Worm (Caenorhabditis elegans) whole organism, L4/young adult: ENCODE data around the gene mvk-1.

Experiments used
- W03F9.2 ChIP-seq: fragments of 150-350 bp; optimal IDR thresholded peaks from 2 replicates; lab custom pipeline; 2014; ENCODE audit warnings: missing biosample characterization, missing genetic modification characterization
- dao-5 ChIP-seq: sonication (generic microtip); optimal IDR thresholded peaks from 2 replicates; lab custom pipeline; 2016; ENCODE audit warnings: missing genotype, missing genetic modification characterization, moderate library complexity, missing compliant biosample characterization

DNA sequence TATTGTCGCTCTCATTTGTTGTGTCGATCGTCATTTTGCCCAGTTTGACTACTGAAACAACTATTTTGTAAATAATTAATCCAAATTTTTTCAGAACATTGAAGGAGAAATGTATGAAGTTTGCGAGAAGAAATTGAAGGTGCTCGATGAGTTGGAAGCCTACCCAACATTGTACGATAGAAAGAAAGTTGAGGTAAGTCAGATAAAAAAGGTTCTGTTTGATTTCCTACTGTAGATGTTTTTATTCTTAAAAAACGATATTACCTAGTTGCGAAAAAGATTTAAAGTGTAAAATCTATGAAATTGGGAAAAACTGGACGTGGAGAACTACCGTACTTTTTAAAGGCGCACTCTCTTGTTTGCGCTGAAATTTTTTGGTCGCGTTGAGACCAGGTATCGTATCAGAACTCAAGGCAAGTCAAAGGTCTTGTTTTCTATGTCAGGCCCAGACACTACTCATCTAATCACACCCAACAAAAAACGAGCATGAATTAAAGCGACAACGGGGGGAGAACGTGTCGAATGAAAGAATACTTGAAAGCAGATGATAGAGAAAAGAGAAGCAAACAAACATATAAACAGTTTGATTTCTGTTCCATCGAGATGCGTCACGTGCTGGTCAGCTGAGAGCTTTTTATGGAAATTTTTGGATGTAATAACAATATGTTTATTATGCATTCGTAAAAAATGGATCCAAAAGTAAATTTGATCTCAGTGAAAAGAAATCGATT lies 32.6 kb upstream of the mvk-1 start, which contains the start of gene efk-1:
- TF ChIP-seq dao-5 (tag; lab: Kevin White, UChicago), result no peak
- peak; percentile 13 for TF ChIP-seq W03F9.2
